Worm (Caenorhabditis elegans) whole organism, midembryonic: ENCODE measurements around the gene ribo-1.

ENCODE experiments used
- T22C8.4 ChIP-seq: fragments of 200-800 bp; sonication (Bioruptor generic); IDR thresholded peaks from 2 replicates; pipeline ENCODE4 v1.3.6; 2022; ENCODE audit warnings: missing genetic modification characterization, missing compliant biosample characterization
- cog-1 ChIP-seq: sonication (generic microtip); optimal IDR thresholded peaks from 2 replicates; lab custom pipeline; 2016; ENCODE audit warnings: missing genetic modification characterization, missing compliant biosample characterization
- flt-1 ChIP-seq: fragments of 200-800 bp; sonication (Bioruptor generic); IDR thresholded peaks from 2 replicates; pipeline ENCODE4 v1.3.6; 2022; ENCODE audit warnings: missing genetic modification characterization, missing compliant biosample characterization
- klf-2 ChIP-seq: fragments of 200-800 bp; sonication (Bioruptor generic); conservative IDR thresholded peaks from 2 replicates; pipeline ENCODE4 v1.3.6; 2022; ENCODE audit warnings: missing genetic modification reagents, missing genetic modification characterization, missing compliant biosample characterization
- med-1 ChIP-seq: sonication (generic microtip); optimal IDR thresholded peaks from 2 replicates; lab custom pipeline; 2017; ENCODE audit warnings: missing genetic modification characterization, mild to moderate bottlenecking, missing compliant biosample characterization, antibody characterized with exemption, missing genetic modification reagents; ENCODE audit not compliant: insufficient read depth
- tab-1 ChIP-seq: fragments of 200-800 bp; sonication (Bioruptor generic); IDR thresholded peaks from 2 replicates; pipeline ENCODE4 v1.3.6; 2022; ENCODE audit warnings: missing genetic modification characterization, missing compliant biosample characterization
- ztf-23 ChIP-seq: fragments of 200-800 bp; sonication (Bioruptor generic); IDR thresholded peaks from 2 replicates; pipeline ENCODE4 v1.3.6; 2022; ENCODE audit warnings: missing genetic modification reagents, missing genetic modification characterization, missing compliant biosample characterization

DNA sequence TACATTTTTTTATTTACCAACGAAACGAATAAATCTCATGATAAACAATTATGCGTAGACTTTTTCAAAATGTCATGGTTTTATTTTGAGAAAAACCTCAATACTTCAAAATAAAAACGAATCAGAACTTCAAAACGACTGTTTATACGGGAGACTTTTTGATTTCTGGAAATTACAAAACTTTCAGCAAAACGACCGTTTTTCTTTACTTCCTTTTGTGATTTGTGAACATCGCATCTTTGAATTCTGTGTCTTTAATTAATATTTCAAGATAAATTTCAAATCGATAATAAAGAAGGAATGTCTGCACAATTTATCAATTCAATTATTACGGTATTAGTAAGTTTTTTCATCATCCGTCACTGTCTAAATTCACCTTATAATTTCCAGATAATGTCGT, 42.7 kb upstream of the ribo-1 start, which contains the start of gene srx-20:
- TF ChIP-seq flt-1 (GFP tag; lab: Robert Waterston, UW) (no peak), tab-1 (GFP tag; lab: Robert Waterston, UW) (no peak), klf-2 (GFP tag; lab: Robert Waterston, UW) (no peak), cog-1 (tag; lab: Kevin White, UChicago) (no peak), ztf-23 (GFP tag; lab: Robert Waterston, UW) (no peak), med-1 (no peak), T22C8.4 (GFP tag; lab: Robert Waterston, UW) (no peak)
